Worm (Caenorhabditis elegans) whole organism, L1 larva: ENCODE measurements around the gene C25E10.16.

Source experiments
- hlh-17 ChIP-seq: fragments of 200-800 bp; sonication (Bioruptor generic); optimal IDR thresholded peaks from 2 replicates; lab custom pipeline; 2018; ENCODE audit warnings: missing genetic modification characterization, mild to moderate bottlenecking, missing compliant biosample characterization, moderate library complexity, borderline replicate concordance
- nhr-19 ChIP-seq: fragments of 200-800 bp; sonication (Bioruptor generic); conservative IDR thresholded peaks from 2 replicates; pipeline ENCODE4 v1.3.6; 2022; ENCODE audit warnings: missing genetic modification characterization, missing compliant biosample characterization
- tlp-1 ChIP-seq: fragments of 150-350 bp; optimal IDR thresholded peaks from 2 replicates; lab custom pipeline; 2014; ENCODE audit warnings: missing biosample characterization, missing genetic modification characterization

Gene C25E10.16

ce11 chrV:9009175-9009574 is 50.2 kb downstream of the C25E10.16 start, which contains the start of gene srx-2:
Gene srx-2, plus strand, starts transcription at chrV:9009475.
- TF ChIP-seq hlh-17 (GFP tag; lab: Kevin White, UChicago) (no peak), tlp-1 (no peak), nhr-19 (no peak)
